Worm (Caenorhabditis elegans) whole organism, L1 larva: ENCODE measurements around the gene unc-130.

Experiments used
- aha-1 ChIP-seq: fragments of 150-350 bp; optimal IDR thresholded peaks from 2 replicates; lab custom pipeline; 2014; ENCODE audit warnings: missing biosample characterization, missing genetic modification characterization
- lin-13 ChIP-seq: fragments of 150-350 bp; optimal IDR thresholded peaks from 2 replicates; lab custom pipeline; 2014; ENCODE audit warnings: missing biosample characterization, missing genetic modification reagents, missing genetic modification characterization
- lin-39 ChIP-seq: fragments of 150-350 bp; optimal IDR thresholded peaks from 2 replicates; lab custom pipeline; 2014; ENCODE audit warnings: missing biosample characterization, missing genetic modification reagents, missing genetic modification characterization
- mep-1 ChIP-seq: fragments of 150-350 bp; optimal IDR thresholded peaks from 2 replicates; lab custom pipeline; 2014; ENCODE audit warnings: missing biosample characterization, missing genetic modification characterization
- nhr-12 ChIP-seq: sonication (generic microtip); optimal IDR thresholded peaks from 2 replicates; lab custom pipeline; 2017; ENCODE audit warnings: missing biosample characterization, missing genetic modification characterization
- nhr-237 ChIP-seq: fragments of 150-350 bp; optimal IDR thresholded peaks from 2 replicates; lab custom pipeline; 2014; ENCODE audit warnings: missing biosample characterization, missing genetic modification characterization
- nhr-77 ChIP-seq: fragments of 150-350 bp; optimal IDR thresholded peaks from 2 replicates; lab custom pipeline; 2014; ENCODE audit warnings: missing biosample characterization, missing genetic modification characterization
- snpc-4 ChIP-seq: fragments of 150-350 bp; optimal IDR thresholded peaks from 2 replicates; lab custom pipeline; 2014; ENCODE audit warnings: missing biosample characterization, missing genetic modification characterization
- vab-15 ChIP-seq: sonication (generic microtip); optimal IDR thresholded peaks from 2 replicates; lab custom pipeline; 2017; ENCODE audit warnings: missing genotype, mild to moderate bottlenecking, missing genetic modification characterization, missing compliant biosample characterization

- TF ChIP-seq lin-39 (tag; lab: Kevin White, UChicago), result no peak
- TF ChIP-seq nhr-12 (tag; lab: Kevin White, UChicago), result no peak
- no peak for TF ChIP-seq mep-1
- TF ChIP-seq snpc-4 (tag; lab: Kevin White, UChicago), result no peak
- no peak for TF ChIP-seq nhr-237 (tag; lab: Kevin White, UChicago)
- TF ChIP-seq vab-15 (tag; lab: Kevin White, UChicago), result no peak
- no peak for TF ChIP-seq lin-13 (GFP tag; lab: Kevin White, UChicago)
- TF ChIP-seq nhr-77, result no peak
- TF ChIP-seq aha-1 (tag; lab: Kevin White, UChicago), result no peak
Observed at ce11 chrII:11301059-11301458, 19.3 kb downstream of the unc-130 start, which contains the start of gene raga-1.
